Worm (Caenorhabditis elegans) whole organism, L1 larva: ENCODE data around the gene str-108.

ENCODE experiments used
- C04F5.9 ChIP-seq: sonication (generic microtip); optimal IDR thresholded peaks from 2 replicates; lab custom pipeline; 2016; ENCODE audit warnings: missing genetic modification characterization, missing compliant biosample characterization
- C16A3.4 ChIP-seq: fragments of 150-350 bp; optimal IDR thresholded peaks from 2 replicates; lab custom pipeline; 2014; ENCODE audit warnings: missing biosample characterization, missing genetic modification characterization
- F16B12.6 ChIP-seq: fragments of 150-350 bp; optimal IDR thresholded peaks from 2 replicates; lab custom pipeline; 2014; ENCODE audit warnings: missing biosample characterization, missing genetic modification characterization
- aly-2 ChIP-seq: fragments of 150-350 bp; optimal IDR thresholded peaks from 2 replicates; lab custom pipeline; 2014; ENCODE audit warnings: missing biosample characterization, missing genetic modification characterization
- ceh-82 ChIP-seq, 3 experiments: fragments of 150-350 bp in 1 of 3; sonication (generic microtip) in 2 of 3; optimal IDR thresholded peaks; 2 replicates each; lab custom pipeline; 2014 to 2017; ENCODE audit warnings: missing biosample characterization in 3 of 3, missing genetic modification characterization in 3 of 3
- ceh-88 ChIP-seq: fragments of 200-800 bp; sonication (Bioruptor generic); IDR thresholded peaks from 2 replicates; pipeline ENCODE4 v1.3.6; 2022; ENCODE audit warnings: missing genetic modification characterization, missing compliant biosample characterization
- dpl-1 ChIP-seq, 3 experiments: fragments of 150-350 bp in 2 of 3; sonication (generic microtip) in 1 of 3; optimal IDR thresholded peaks; 2 replicates each; lab custom pipeline; 2014 to 2017; ENCODE audit warnings: missing biosample characterization in 3 of 3, missing genetic modification characterization in 3 of 3, missing genetic modification reagents in 3 of 3
- dsc-1 ChIP-seq: sonication (generic microtip); optimal IDR thresholded peaks from 2 replicates; lab custom pipeline; 2016; ENCODE audit warnings: mild to moderate bottlenecking, missing genetic modification characterization, missing compliant biosample characterization
- efl-1 ChIP-seq, 4 experiments: fragments of 150-350 bp; optimal IDR thresholded peaks in 3 of 4; peaks in 1 of 4; 1 replicate in 1 of 4; 2 replicates in 3 of 4; lab custom pipeline; 2014; ENCODE audit warnings: missing biosample characterization in 2 of 4, missing genetic modification characterization in 2 of 4, missing genetic modification reagents in 2 of 4
- elt-2 ChIP-seq: sonication (generic microtip); optimal IDR thresholded peaks from 2 replicates; lab custom pipeline; 2016; ENCODE audit warnings: missing genetic modification characterization, mild to moderate bottlenecking, inconsistent platforms, missing compliant biosample characterization, missing genetic modification reagents
- fkh-8 ChIP-seq: sonication (generic microtip); optimal IDR thresholded peaks from 2 replicates; lab custom pipeline; 2016; ENCODE audit warnings: mild to moderate bottlenecking, missing genetic modification characterization, missing compliant biosample characterization
- fos-1 ChIP-seq: fragments of 150-350 bp; optimal IDR thresholded peaks from 2 replicates; lab custom pipeline; 2014; ENCODE audit warnings: missing biosample characterization, missing genetic modification characterization
- grh-1 ChIP-seq: fragments of 200-800 bp; sonication (Bioruptor generic); IDR thresholded peaks from 2 replicates; pipeline ENCODE4 v1.3.6; 2022; ENCODE audit warnings: missing genetic modification reagents, missing genetic modification characterization, missing compliant biosample characterization
- hlh-4 ChIP-seq: sonication (generic microtip); optimal IDR thresholded peaks from 2 replicates; lab custom pipeline; 2016; ENCODE audit warnings: mild to moderate bottlenecking, missing genetic modification characterization, missing compliant biosample characterization
- jun-1 ChIP-seq: fragments of 150-350 bp; optimal IDR thresholded peaks from 2 replicates; lab custom pipeline; 2014; ENCODE audit warnings: missing biosample characterization, missing genetic modification reagents, missing genetic modification characterization
- lin-13 ChIP-seq: fragments of 150-350 bp; optimal IDR thresholded peaks from 2 replicates; lab custom pipeline; 2014; ENCODE audit warnings: missing biosample characterization, missing genetic modification reagents, missing genetic modification characterization
- lin-14 ChIP-seq: fragments of 200-800 bp; sonication (Bioruptor generic); optimal IDR thresholded peaks from 2 replicates; lab custom pipeline; 2018; ENCODE audit warnings: mild to moderate bottlenecking, missing genetic modification characterization, moderate library complexity, missing compliant biosample characterization
- lin-39 ChIP-seq: fragments of 150-350 bp; optimal IDR thresholded peaks from 2 replicates; lab custom pipeline; 2014; ENCODE audit warnings: missing biosample characterization, missing genetic modification reagents, missing genetic modification characterization
- lir-3 ChIP-seq: sonication (generic microtip); optimal IDR thresholded peaks from 2 replicates; lab custom pipeline; 2016; ENCODE audit warnings: mild to moderate bottlenecking, missing genetic modification characterization, moderate library complexity, missing compliant biosample characterization; ENCODE audit not compliant: poor library complexity
- mab-9 ChIP-seq: fragments of 200-800 bp; sonication (Bioruptor generic); IDR thresholded peaks from 2 replicates; pipeline ENCODE4 v1.3.6; 2022; ENCODE audit warnings: missing genetic modification reagents, missing genetic modification characterization, missing compliant biosample characterization
- mdl-1 ChIP-seq, 2 experiments: fragments of 150-350 bp; optimal IDR thresholded peaks; 2 replicates each; lab custom pipeline; 2014 to 2017; ENCODE audit warnings: missing biosample characterization in 2 of 2, missing genetic modification characterization in 2 of 2, inconsistent platforms in 1 of 2
- nhr-12 ChIP-seq: sonication (generic microtip); optimal IDR thresholded peaks from 2 replicates; lab custom pipeline; 2017; ENCODE audit warnings: missing biosample characterization, missing genetic modification characterization
- nhr-47 ChIP-seq: sonication (generic microtip); optimal IDR thresholded peaks from 2 replicates; lab custom pipeline; 2016; ENCODE audit warnings: mild to moderate bottlenecking, missing genetic modification characterization, moderate library complexity, missing compliant biosample characterization
- nhr-71 ChIP-seq: sonication (generic microtip); optimal IDR thresholded peaks from 2 replicates; lab custom pipeline; 2016; ENCODE audit warnings: mild to moderate bottlenecking, missing genetic modification characterization, moderate library complexity, missing compliant biosample characterization
- nhr-76 ChIP-seq: sonication (generic microtip); optimal IDR thresholded peaks from 2 replicates; lab custom pipeline; 2017; ENCODE audit warnings: missing biosample characterization, missing genetic modification characterization
- pax-3 ChIP-seq: fragments of 200-800 bp; sonication (Bioruptor generic); optimal IDR thresholded peaks from 2 replicates; lab custom pipeline; 2018; ENCODE audit warnings: mild to moderate bottlenecking, missing genetic modification characterization, moderate library complexity, missing compliant biosample characterization
- pqm-1 ChIP-seq: sonication (generic microtip); optimal IDR thresholded peaks from 3 replicates; lab custom pipeline; 2017; ENCODE audit warnings: missing biosample characterization, missing genetic modification characterization
- skn-1 ChIP-seq: fragments of 150-350 bp; optimal IDR thresholded peaks from 2 replicates; lab custom pipeline; 2014; ENCODE audit warnings: missing biosample characterization, missing genetic modification characterization
- snpc-4 ChIP-seq: fragments of 150-350 bp; optimal IDR thresholded peaks from 2 replicates; lab custom pipeline; 2014; ENCODE audit warnings: missing biosample characterization, missing genetic modification characterization
- sptf-1 ChIP-seq: fragments of 150-350 bp; optimal IDR thresholded peaks from 2 replicates; lab custom pipeline; 2014; ENCODE audit warnings: missing biosample characterization, missing genetic modification characterization
- unc-30 ChIP-seq: sonication (generic microtip); optimal IDR thresholded peaks from 2 replicates; lab custom pipeline; 2017; ENCODE audit warnings: missing biosample characterization, missing genetic modification characterization
- unc-62 ChIP-seq: fragments of 150-350 bp; optimal IDR thresholded peaks from 2 replicates; lab custom pipeline; 2014; ENCODE audit warnings: missing biosample characterization, missing genetic modification reagents, missing genetic modification characterization
- unc-86 ChIP-seq: sonication (generic microtip); optimal IDR thresholded peaks from 2 replicates; lab custom pipeline; 2016; ENCODE audit warnings: missing genetic modification characterization, missing compliant biosample characterization
- xbp-1 ChIP-seq: sonication (generic microtip); optimal IDR thresholded peaks from 2 replicates; lab custom pipeline; 2016; ENCODE audit warnings: missing genetic modification characterization, missing compliant biosample characterization
- zag-1 ChIP-seq: fragments of 150-350 bp; optimal IDR thresholded peaks from 2 replicates; lab custom pipeline; 2014; ENCODE audit warnings: missing biosample characterization, missing genetic modification characterization
- zip-4 ChIP-seq: fragments of 200-800 bp; sonication (Bioruptor generic); optimal IDR thresholded peaks from 2 replicates; lab custom pipeline; 2018; ENCODE audit warnings: mild to moderate bottlenecking, missing genetic modification characterization, moderate library complexity, missing compliant biosample characterization

str-108 gene

DNA sequence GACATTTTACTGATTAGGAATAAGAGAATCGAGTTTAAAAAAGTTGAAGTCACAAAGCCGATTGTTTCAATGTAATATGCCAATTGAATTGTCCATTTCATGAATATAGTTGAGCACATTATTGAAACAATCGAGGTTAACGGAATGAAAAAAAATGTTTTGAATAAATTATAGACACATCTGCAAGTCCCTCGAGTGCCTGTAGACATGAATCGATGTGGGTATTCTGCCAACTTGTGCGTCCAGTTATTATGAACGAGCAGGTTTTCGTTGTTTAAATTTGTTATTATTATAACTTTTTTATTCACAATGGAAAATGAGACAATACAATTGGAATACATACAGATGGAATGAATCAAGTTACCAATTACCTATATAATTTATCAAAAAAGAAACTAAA lies 7.6 kb upstream of the str-108 start, which contains the start of gene str-99:
TSS of gene str-99 (minus strand) at position 101 of the 400 bp plus-strand sequence.
- TF ChIP-seq nhr-12 (tag; lab: Kevin White, UChicago) (no peak), sptf-1 (no peak), lin-14 (no peak), fkh-8 (tag; lab: Kevin White, UChicago) (no peak), unc-30 (tag; lab: Kevin White, UChicago) (no peak), nhr-71 (tag; lab: Kevin White, UChicago) (no peak), lin-13 (GFP tag; lab: Kevin White, UChicago) (no peak), C16A3.4 (tag; lab: Kevin White, UChicago) (no peak), zag-1 (tag; lab: Kevin White, UChicago) (no peak), F16B12.6 (no peak), snpc-4 (tag; lab: Kevin White, UChicago) (no peak), unc-62 (GFP tag; lab: Kevin White, UChicago) (no peak), dsc-1 (tag; lab: Kevin White, UChicago) (no peak), C04F5.9 (tag; lab: Kevin White, UChicago) (no peak), grh-1 (GFP tag; lab: Robert Waterston, UW) (no peak)

DNA sequence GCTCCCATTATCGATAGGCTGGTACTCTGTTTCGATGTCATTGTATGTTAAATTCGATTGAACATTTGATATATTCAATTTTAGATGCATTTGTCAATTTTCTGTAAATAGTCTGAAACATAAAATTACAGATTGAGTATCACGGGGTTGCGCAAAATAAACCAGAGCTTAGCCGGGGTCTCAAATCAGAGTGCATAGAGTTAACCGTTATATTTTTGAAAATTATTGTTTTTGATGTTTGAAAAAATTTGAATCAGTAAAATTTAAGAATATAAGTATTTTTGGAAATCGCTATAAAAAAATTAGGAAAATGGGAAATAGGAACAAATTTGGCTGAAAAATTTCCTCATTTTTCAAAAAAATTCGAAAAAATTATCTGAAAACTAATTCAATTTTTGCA lies 6.4 kb upstream of the str-108 start, which contains the start of gene F10A3.17:
TSS of gene F10A3.17 (minus strand) at position 101 of the 400 bp plus-strand sequence.
- TF ChIP-seq unc-86 (tag; lab: Kevin White, UChicago) (no peak), pax-3 (tag; lab: Kevin White, UChicago) (no peak), hlh-4 (no peak), mdl-1 (tag; optimal IDR thresholded peaks at IDR 0.05; lab: Kevin White, UChicago) (no peak), zag-1 (tag; lab: Kevin White, UChicago) (no peak), ceh-82 (tag; optimal IDR thresholded peaks at IDR 0.05; lab: Kevin White, UChicago) (no peak), nhr-47 (tag; lab: Kevin White, UChicago) (no peak), F16B12.6 (no peak)

DNA sequence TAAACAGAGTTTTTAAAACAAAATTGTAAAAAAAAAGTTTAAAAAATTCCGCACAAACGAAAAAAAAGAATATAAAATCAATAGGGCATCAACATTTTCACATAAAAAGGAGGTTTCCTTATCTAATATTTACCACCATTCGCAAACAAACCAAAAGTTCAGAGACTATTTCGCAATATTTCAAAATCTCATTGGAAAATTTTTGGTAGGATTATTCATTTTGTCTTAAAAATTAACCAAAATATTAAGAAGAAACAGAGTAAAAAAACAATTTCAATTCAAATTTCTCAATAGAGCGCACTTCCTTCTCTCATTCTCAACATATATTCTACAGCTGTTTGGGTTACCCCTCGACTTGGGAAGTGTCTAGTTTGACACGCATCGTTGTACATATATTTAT lies 5.9 kb upstream of the str-108 start:
- no peak for TF ChIP-seq jun-1 (tag; lab: Kevin White, UChicago)
- TF ChIP-seq zip-4 (GFP tag; lab: Kevin White, UChicago) = peak; percentile 79
- TF ChIP-seq elt-2 (tag; lab: Kevin White, UChicago) = peak; percentile 24
- no peak for TF ChIP-seq C04F5.9 (tag; lab: Kevin White, UChicago)
- TF ChIP-seq nhr-12 (tag; lab: Kevin White, UChicago) = no peak
- TF ChIP-seq zag-1 (tag; lab: Kevin White, UChicago) = no peak
- no peak for TF ChIP-seq nhr-76 (tag; lab: Kevin White, UChicago)
- TF ChIP-seq lin-13 (GFP tag; lab: Kevin White, UChicago) = no peak
- no peak for TF ChIP-seq aly-2 (tag; lab: Kevin White, UChicago)
- TF ChIP-seq xbp-1 (tag; lab: Kevin White, UChicago) = no peak
- TF ChIP-seq sptf-1 = no peak
- no peak for TF ChIP-seq pqm-1 (tag; lab: Kevin White, UChicago)
- TF ChIP-seq nhr-47 (tag; lab: Kevin White, UChicago) = no peak
- TF ChIP-seq ceh-82 (tag; optimal IDR thresholded peaks at IDR 0.05; lab: Kevin White, UChicago) = no peak
- no peak for TF ChIP-seq ceh-88 (GFP tag; lab: Robert Waterston, UW)
- TF ChIP-seq fos-1 = no peak
- TF ChIP-seq mab-9 = no peak
- TF ChIP-seq lin-39 (tag; lab: Kevin White, UChicago) = no peak
- no peak for TF ChIP-seq dpl-1 (GFP tag; optimal IDR thresholded peaks at IDR 0.05; lab: Kevin White, UChicago)
- no peak for TF ChIP-seq unc-30 (tag; lab: Kevin White, UChicago)
- no peak for TF ChIP-seq lir-3 (tag; lab: Kevin White, UChicago)
- peak in 1 of 2 experiments; percentile 9 for TF ChIP-seq efl-1 (optimal IDR thresholded peaks at IDR 0.05; lab: Kevin White, UChicago)
- peak in 1 of 2 experiments; percentile 4 for TF ChIP-seq efl-1 (GFP tag; optimal IDR thresholded peaks at IDR 0.05 in 1 of 2; lab: Kevin White, UChicago)
- peak; percentile 2 for TF ChIP-seq snpc-4 (tag; lab: Kevin White, UChicago)
- peak; percentile 2 for TF ChIP-seq skn-1
